Fruit fly (Drosophila melanogaster): ENCODE results near the gene hng3.

The hng3 gene

dm6 chr3L:748329-749198 lies 6.7 kb downstream of the hng3 start (continued):
- TF ChIP-seq pho (GFP tag; optimal IDR thresholded peaks at IDR 0.05) (no peak), nau (GFP tag; optimal IDR thresholded peaks at IDR 0.05) (no peak), CG4282 (GFP tag; optimal IDR thresholded peaks at IDR 0.05) (no peak), onecut (GFP tag; IDR thresholded peaks at IDR 0.05) (peak; percentile 41; the same call in 1 of the 2 replicates)

- no peak for TF ChIP-seq luna (GFP tag; optimal IDR thresholded peaks at IDR 0.05)
- TF ChIP-seq Ssrp (tag; optimal IDR thresholded peaks at IDR 0.05), result no peak
- 0 out of 3 replicates have a peak, but pooled peaks have one; percentile 26 for TF ChIP-seq ci (GFP tag; IDR thresholded peaks at IDR 0.05)
- peak; percentile 54 for TF ChIP-seq pros (GFP tag; optimal IDR thresholded peaks at IDR 0.05)
- TF ChIP-seq onecut (GFP tag; IDR thresholded peaks at IDR 0.05), result no peak
- 0 out of 3 replicates have a peak, but pooled peaks have one; percentile 22 for TF ChIP-seq z (GFP tag; IDR thresholded peaks at IDR 0.05)
- no peak for TF ChIP-seq CG6683 (GFP tag; optimal IDR thresholded peaks at IDR 0.05)
- TF ChIP-seq CG17186 (GFP tag; optimal IDR thresholded peaks at IDR 0.05), result no peak
- TF ChIP-seq CG2129 (GFP tag; IDR thresholded peaks at IDR 0.05; ENCODE audit: partially characterized antibody), result no peak
- TF ChIP-seq CG2199 (GFP tag; IDR thresholded peaks at IDR 0.05), result peak; percentile 78; the same call in 1 of the 3 replicates
- TF ChIP-seq CG6813 (GFP tag; optimal IDR thresholded peaks at IDR 0.05), result no peak
- peak; percentile 95 for TF ChIP-seq CG15479 (GFP tag; optimal IDR thresholded peaks at IDR 0.05)
- 0 out of 4 replicates have a peak, but pooled peaks have one; percentile 5 for TF ChIP-seq chinmo (GFP tag; IDR thresholded peaks at IDR 0.05; ENCODE audit: partially characterized antibody)
- TF ChIP-seq CG32767 (GFP tag; IDR thresholded peaks at IDR 0.05), result no peak
- no peak for TF ChIP-seq CG16863 (GFP tag; optimal IDR thresholded peaks at IDR 0.05)
- TF ChIP-seq CG11247 (GFP tag; IDR thresholded peaks at IDR 0.05), result no peak
- TF ChIP-seq dimm (GFP tag; IDR thresholded peaks at IDR 0.05), result no peak
- no peak for TF ChIP-seq ac (GFP tag; optimal IDR thresholded peaks at IDR 0.05)
- TF ChIP-seq Myb (GFP tag; optimal IDR thresholded peaks at IDR 0.05), result no peak
- TF ChIP-seq grn (GFP tag; optimal IDR thresholded peaks at IDR 0.05), result peak; percentile 70
- TF ChIP-seq exex (tag; optimal IDR thresholded peaks at IDR 0.05), result peak; percentile 71
- peak; percentile 71 for TF ChIP-seq D (optimal IDR thresholded peaks at IDR 0.05)
- no peak for TF ChIP-seq D (GFP tag; optimal IDR thresholded peaks at IDR 0.05)
- TF ChIP-seq Atf-2 (GFP tag; optimal IDR thresholded peaks at IDR 0.05), result no peak
- no peak for TF ChIP-seq fd3F (GFP tag; optimal IDR thresholded peaks at IDR 0.05)
- peak; percentile 67 for TF ChIP-seq sens (GFP tag)
- TF ChIP-seq H2.0 (GFP tag; IDR thresholded peaks at IDR 0.05), result no peak
- peak; percentile 65 for TF ChIP-seq twi (tag; optimal IDR thresholded peaks at IDR 0.05)
- no peak for TF ChIP-seq disco-r (GFP tag; optimal IDR thresholded peaks at IDR 0.05)
- no peak for TF ChIP-seq pzg (GFP tag; optimal IDR thresholded peaks at IDR 0.05)
- TF ChIP-seq Scr (GFP tag; IDR thresholded peaks at IDR 0.05; ENCODE audit: partially characterized antibody), result no peak
- no peak for TF ChIP-seq CG14860 (GFP tag; IDR thresholded peaks at IDR 0.05; ENCODE audit: partially characterized antibody)
- no peak for TF ChIP-seq CG10366 (GFP tag; IDR thresholded peaks at IDR 0.05)
- TF ChIP-seq CG9797 (GFP tag; optimal IDR thresholded peaks at IDR 0.05), result no peak
- no peak for TF ChIP-seq ewg (GFP tag; optimal IDR thresholded peaks at IDR 0.05)
- no peak for TF ChIP-seq CG7745 (tag; optimal IDR thresholded peaks at IDR 0.05)
- 0 out of 3 replicates have a peak, but pooled peaks have one; percentile 26 for TF ChIP-seq so (GFP tag; IDR thresholded peaks at IDR 0.05)
- no peak for TF ChIP-seq org-1 (GFP tag; optimal IDR thresholded peaks at IDR 0.05)
- no peak for TF ChIP-seq CG5953 (GFP tag; IDR thresholded peaks at IDR 0.05)
- no peak for TF ChIP-seq gcm (GFP tag; optimal IDR thresholded peaks at IDR 0.05)
- peak; percentile 13 for TF ChIP-seq zen (tag; optimal IDR thresholded peaks at IDR 0.05)
Observed at dm6 chr3L:747716-748328, 7.5 kb downstream of the hng3 start.

All from whole organism, embryonic.